Fruit fly (Drosophila melanogaster) whole organism, embryonic: ENCODE results near the gene Cpr73D.

Source experiments
- Bdp1 ChIP-seq: fragments of 200-800 bp; sonication (Bioruptor generic); optimal IDR thresholded peaks from 3 replicates; lab custom pipeline; 2016; ENCODE audit warnings: missing biosample characterization, missing genetic modification characterization
- CG10274 ChIP-seq: fragments of 200-800 bp; sonication (Bioruptor generic); optimal IDR thresholded peaks from 3 replicates; lab custom pipeline; 2017; ENCODE audit warnings: missing biosample characterization, mild to moderate bottlenecking, missing genetic modification characterization
- CG11560 ChIP-seq: fragments of 200-800 bp; sonication (Bioruptor generic); IDR thresholded peaks from 3 replicates; pipeline ENCODE4 v1.3.6; 2022; ENCODE audit warnings: missing biosample characterization, missing genetic modification characterization
- CG11696 ChIP-seq: fragments of 200-800 bp; sonication (Bioruptor generic); IDR thresholded peaks from 2 replicates; pipeline ENCODE4 v1.3.6; 2022; ENCODE audit warnings: missing biosample characterization, missing genetic modification characterization
- CG12391 ChIP-seq: fragments of 200-800 bp; sonication (Bioruptor generic); optimal IDR thresholded peaks from 3 replicates; lab custom pipeline; 2018; ENCODE audit warnings: missing biosample characterization, mild to moderate bottlenecking, missing genetic modification characterization, moderate library complexity
- CG1602 ChIP-seq: fragments of 200-800 bp; sonication (Bioruptor generic); optimal IDR thresholded peaks from 3 replicates; lab custom pipeline; 2016; ENCODE audit warnings: missing biosample characterization, missing genetic modification characterization
- CG17385 ChIP-seq: fragments of 200-800 bp; sonication (Bioruptor generic); optimal IDR thresholded peaks from 3 replicates; lab custom pipeline; 2018; ENCODE audit warnings: missing biosample characterization, mild to moderate bottlenecking, missing genetic modification characterization
- CG1792 ChIP-seq: fragments of 200-800 bp; sonication (Bioruptor generic); optimal IDR thresholded peaks from 2 replicates; lab custom pipeline; 2016; ENCODE audit warnings: missing biosample characterization, missing genetic modification characterization
- CG1832 ChIP-seq: fragments of 200-800 bp; sonication (Bioruptor generic); optimal IDR thresholded peaks from 2 replicates; lab custom pipeline; 2017; ENCODE audit warnings: missing biosample characterization, mild to moderate bottlenecking, missing genetic modification characterization, inconsistent platforms
- CG2129 ChIP-seq: fragments of 200-800 bp; sonication (Bioruptor generic); IDR thresholded peaks from 2 replicates; pipeline ENCODE4 v1.3.6; 2022; ENCODE audit warnings: missing biosample characterization, missing genetic modification characterization; ENCODE audit not compliant: partially characterized antibody
- CG2199 ChIP-seq: fragments of 200-800 bp; sonication (Bioruptor generic); IDR thresholded peaks from 3 replicates; pipeline ENCODE4 v1.3.6; 2022; ENCODE audit warnings: missing biosample characterization, missing genetic modification characterization
- CG30403 ChIP-seq: fragments of 200-800 bp; sonication (Bioruptor generic); optimal IDR thresholded peaks from 3 replicates; lab custom pipeline; 2016; ENCODE audit warnings: missing biosample characterization, missing genetic modification characterization
- CG33557 ChIP-seq: fragments of 200-800 bp; sonication (Bioruptor generic); optimal IDR thresholded peaks from 2 replicates; lab custom pipeline; 2019; ENCODE audit warnings: missing biosample characterization, mild to moderate bottlenecking, missing genetic modification characterization, moderate library complexity
- CG4730 ChIP-seq: fragments of 200-800 bp; sonication (Bioruptor generic); IDR thresholded peaks from 2 replicates; pipeline ENCODE4 v1.3.6; 2022; ENCODE audit warnings: missing biosample characterization, missing genetic modification characterization
- CG6683 ChIP-seq: fragments of 200-800 bp; sonication (Bioruptor generic); optimal IDR thresholded peaks from 2 replicates; lab custom pipeline; 2017; ENCODE audit warnings: missing biosample characterization, mild to moderate bottlenecking, missing genetic modification characterization, missing genetic modification reagents
- CG7839 ChIP-seq: fragments of 200-800 bp; sonication (Bioruptor generic); optimal IDR thresholded peaks from 3 replicates; lab custom pipeline; 2018; ENCODE audit warnings: missing biosample characterization, mild to moderate bottlenecking, missing genetic modification characterization, moderate library complexity
- CG8281 ChIP-seq: fragments of 200-800 bp; sonication (Bioruptor generic); optimal IDR thresholded peaks from 2 replicates; lab custom pipeline; 2018; ENCODE audit warnings: missing biosample characterization, mild to moderate bottlenecking, missing genetic modification characterization, moderate library complexity
- CoRest ChIP-seq: fragments of 200-800 bp; sonication (Bioruptor generic); optimal IDR thresholded peaks from 3 replicates; lab custom pipeline; 2018; ENCODE audit warnings: missing biosample characterization, mild to moderate bottlenecking, missing genetic modification characterization, moderate library complexity
- CrebB ChIP-seq: fragments of 200-800 bp; sonication (Bioruptor generic); optimal IDR thresholded peaks from 3 replicates; lab custom pipeline; 2018; ENCODE audit warnings: missing biosample characterization, mild to moderate bottlenecking, missing genetic modification characterization
- Eip74EF ChIP-seq, 2 experiments: fragments of 200-800 bp in 1 of 2; fragments of >200 bp in 1 of 2; sonication (Bioruptor generic) in 1 of 2; optimal IDR thresholded peaks; 2 replicates each; lab custom pipeline; 2017 to 2019; ENCODE audit warnings: missing biosample characterization in 2 of 2, missing genetic modification characterization in 2 of 2, mild to moderate bottlenecking in 1 of 2, moderate library complexity in 1 of 2
- Ets65A ChIP-seq: fragments of 200-800 bp; sonication (Bioruptor generic); peaks from one replicate; lab custom pipeline; 2016; ENCODE audit warnings: missing biosample characterization, missing genetic modification characterization
- Fer1 ChIP-seq: fragments of 200-800 bp; sonication (Bioruptor generic); optimal IDR thresholded peaks from 2 replicates; lab custom pipeline; 2017; ENCODE audit warnings: missing biosample characterization, mild to moderate bottlenecking, missing genetic modification characterization
- Hmr ChIP-seq: fragments of 200-800 bp; sonication (Bioruptor generic); optimal IDR thresholded peaks from 3 replicates; lab custom pipeline; 2017; ENCODE audit warnings: mild to moderate bottlenecking, missing biosample characterization, missing genetic modification reagents, missing genetic modification characterization
- Hsf ChIP-seq: fragments of 200-800 bp; sonication (Bioruptor generic); optimal IDR thresholded peaks from 3 replicates; lab custom pipeline; 2016; ENCODE audit warnings: missing biosample characterization, missing genetic modification characterization
- MBD-R2 ChIP-seq: fragments of 200-800 bp; sonication (Bioruptor generic); IDR thresholded peaks from 2 replicates; pipeline ENCODE4 v1.3.6; 2022; ENCODE audit warnings: missing biosample characterization, missing genetic modification characterization
- Nf-YA ChIP-seq: fragments of 200-800 bp; sonication (Bioruptor generic); IDR thresholded peaks from 2 replicates; pipeline ENCODE4 v1.3.6; 2022; ENCODE audit warnings: missing biosample characterization, missing genetic modification characterization
- Oli ChIP-seq: fragments of 200-800 bp; sonication (Bioruptor generic); optimal IDR thresholded peaks from 2 replicates; lab custom pipeline; 2018; ENCODE audit warnings: missing biosample characterization, mild to moderate bottlenecking, missing genetic modification characterization, moderate library complexity
- Optix ChIP-seq: fragments of 200-800 bp; sonication (Bioruptor generic); IDR thresholded peaks from 3 replicates; pipeline ENCODE4 v1.3.6; 2022; ENCODE audit warnings: missing biosample characterization, missing genetic modification characterization
- Pdp1 ChIP-seq, 2 experiments: fragments of 200-800 bp; sonication (Bioruptor generic); optimal IDR thresholded peaks; 3 replicates each; lab custom pipeline; 2016; ENCODE audit warnings: missing biosample characterization in 2 of 2, missing genetic modification characterization in 2 of 2, mild to moderate bottlenecking in 1 of 2, moderate library complexity in 1 of 2
- Ravus ChIP-seq: fragments of 200-800 bp; sonication (Bioruptor generic); IDR thresholded peaks from 2 replicates; pipeline ENCODE4 v1.3.6; 2022; ENCODE audit warnings: missing biosample characterization, missing genetic modification characterization
- Ssrp ChIP-seq: fragments of 200-800 bp; sonication (Bioruptor generic); optimal IDR thresholded peaks from 2 replicates; lab custom pipeline; 2018; ENCODE audit warnings: missing biosample characterization, mild to moderate bottlenecking, missing genetic modification characterization, moderate library complexity
- Trl ChIP-seq, 3 experiments: fragments of >200 bp in 2 of 3; fragments of 200-800 bp in 1 of 3; sonication (Bioruptor generic) in 1 of 3; optimal IDR thresholded peaks; 2 replicates in 1 of 3; 3 replicates in 2 of 3; lab custom pipeline; 2016 to 2017; ENCODE audit warnings: missing biosample characterization in 1 of 3, missing genetic modification characterization in 1 of 3
- Xbp1 ChIP-seq: fragments of 200-800 bp; sonication (Bioruptor generic); optimal IDR thresholded peaks from 3 replicates; lab custom pipeline; 2016; ENCODE audit warnings: missing biosample characterization, mild to moderate bottlenecking, missing genetic modification characterization
- YL-1 ChIP-seq: fragments of 200-800 bp; sonication (Bioruptor generic); optimal IDR thresholded peaks from 3 replicates; lab custom pipeline; 2017; ENCODE audit warnings: missing biosample characterization, mild to moderate bottlenecking, missing genetic modification characterization
- amos ChIP-seq: fragments of 200-800 bp; sonication (Bioruptor generic); IDR thresholded peaks from 2 replicates; pipeline ENCODE4 v1.3.6; 2022; ENCODE audit warnings: missing biosample characterization, missing genetic modification characterization; ENCODE audit not compliant: partially characterized antibody
- aop ChIP-seq: fragments of 200-800 bp; sonication (Bioruptor generic); IDR thresholded peaks from 2 replicates; pipeline ENCODE4 v1.3.6; 2022; ENCODE audit warnings: missing biosample characterization, missing genetic modification characterization
- az2 ChIP-seq: fragments of 200-800 bp; sonication (Bioruptor generic); optimal IDR thresholded peaks from 3 replicates; lab custom pipeline; 2016; ENCODE audit warnings: missing biosample characterization, missing genetic modification characterization
- dimm ChIP-seq: fragments of 200-800 bp; sonication (Bioruptor generic); IDR thresholded peaks from 2 replicates; pipeline ENCODE4 v1.3.6; 2022; ENCODE audit warnings: missing biosample characterization, missing genetic modification characterization
- dmrt99B ChIP-seq: fragments of 200-800 bp; sonication (Bioruptor generic); optimal IDR thresholded peaks from 2 replicates; lab custom pipeline; 2018; ENCODE audit warnings: missing biosample characterization, mild to moderate bottlenecking, missing genetic modification characterization, moderate library complexity
- eve ChIP-seq, 2 experiments: fragments of >200 bp; optimal IDR thresholded peaks; 2 replicates each; lab custom pipeline; 2017; ENCODE audit warnings: missing biosample characterization in 2 of 2, missing genetic modification characterization in 2 of 2
- fd64A ChIP-seq: fragments of 200-800 bp; sonication (Bioruptor generic); optimal IDR thresholded peaks from 3 replicates; lab custom pipeline; 2018; ENCODE audit warnings: missing biosample characterization, mild to moderate bottlenecking, missing genetic modification characterization
- gsb ChIP-seq: fragments of 200-800 bp; sonication (Bioruptor generic); IDR thresholded peaks from 2 replicates; pipeline ENCODE4 v1.3.6; 2022; ENCODE audit warnings: missing biosample characterization, missing genetic modification characterization
- ham ChIP-seq: fragments of 200-800 bp; sonication (Bioruptor generic); IDR thresholded peaks from 2 replicates; pipeline ENCODE4 v1.3.6; 2022; ENCODE audit warnings: missing biosample characterization, missing genetic modification characterization
- inv ChIP-seq: fragments of 200-800 bp; sonication (Bioruptor generic); IDR thresholded peaks from 2 replicates; pipeline ENCODE4 v1.3.6; 2022; ENCODE audit warnings: missing biosample characterization, missing genetic modification characterization; ENCODE audit not compliant: partially characterized antibody
- mam ChIP-seq: fragments of 200-800 bp; sonication (Bioruptor generic); optimal IDR thresholded peaks from 3 replicates; lab custom pipeline; 2016; ENCODE audit warnings: missing biosample characterization, missing genetic modification characterization
- onecut ChIP-seq: fragments of 200-800 bp; sonication (Bioruptor generic); IDR thresholded peaks from 2 replicates; pipeline ENCODE4 v1.3.6; 2022; ENCODE audit warnings: missing biosample characterization, missing genetic modification characterization
- row ChIP-seq: fragments of 200-800 bp; sonication (Bioruptor generic); IDR thresholded peaks from 3 replicates; pipeline ENCODE4 v1.3.6; 2022; ENCODE audit warnings: missing biosample characterization, missing genetic modification characterization
- sens-2 ChIP-seq: fragments of 200-800 bp; sonication (Bioruptor generic); IDR thresholded peaks from 2 replicates; pipeline ENCODE4 v1.3.6; 2022; ENCODE audit warnings: missing biosample characterization, missing genetic modification characterization
- stwl ChIP-seq: fragments of 200-800 bp; sonication (Bioruptor generic); optimal IDR thresholded peaks from 3 replicates; lab custom pipeline; 2018; ENCODE audit warnings: missing biosample characterization, mild to moderate bottlenecking, missing genetic modification characterization, moderate library complexity
- sug ChIP-seq: fragments of 200-800 bp; optimal IDR thresholded peaks from 2 replicates; lab custom pipeline; 2019; ENCODE audit warnings: missing biosample characterization, mild to moderate bottlenecking, missing genetic modification characterization, moderate library complexity
- wek ChIP-seq: fragments of 200-800 bp; sonication (Bioruptor generic); optimal IDR thresholded peaks from 3 replicates; lab custom pipeline; 2018; ENCODE audit warnings: missing biosample characterization, mild to moderate bottlenecking, missing genetic modification characterization, moderate library complexity

The Cpr73D gene

DNA sequence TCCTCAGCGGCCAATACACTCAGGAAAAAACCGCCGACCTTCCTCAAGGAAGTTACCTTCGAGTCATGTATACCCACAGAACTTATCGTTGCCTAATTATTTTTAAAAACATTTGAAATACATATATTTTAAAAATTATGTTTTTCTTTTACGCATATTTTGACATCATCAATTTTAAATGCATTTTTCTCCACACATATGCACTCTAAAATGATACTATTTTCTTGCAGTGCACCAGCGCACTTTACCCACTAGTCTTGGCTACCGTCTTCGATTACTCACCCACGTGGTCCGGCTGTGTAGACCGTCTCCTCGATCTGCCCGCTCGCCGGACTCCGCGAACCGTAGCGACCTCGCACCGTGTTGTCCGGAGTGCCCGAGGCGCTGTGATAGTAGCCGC lies 16.2 kb downstream of the Cpr73D start (continued):
- TF ChIP-seq Oli (tag; lab: Kevin White, UChicago) (peak; percentile 46), Xbp1 (GFP tag; lab: Kevin White, UChicago) (peak; percentile 18), CG30403 (peak; percentile 36), Fer1 (GFP tag; lab: Kevin White, UChicago) (no peak), Ravus (GFP tag; lab: Robert Waterston, UW) (no peak), row (GFP tag; lab: Robert Waterston, UW) (peak; percentile 60), mam (no peak), dmrt99B (tag; lab: Kevin White, UChicago) (peak; percentile 28), MBD-R2 (GFP tag; lab: Robert Waterston, UW) (no peak), CG8281 (tag; lab: Kevin White, UChicago) (no peak), Optix (GFP tag; lab: Robert Waterston, UW) (0 out of 3 replicates have a peak, but pooled peaks have one; percentile 8), dimm (no peak), Eip74EF (GFP tag; optimal IDR thresholded peaks at IDR 0.05; lab: Kevin White, UChicago) (peak in 1 of 2 experiments; percentile 27), wek (GFP tag; lab: Kevin White, UChicago) (no peak), onecut (no peak), CG1832 (GFP tag; lab: Kevin White, UChicago) (no peak), ham (GFP tag; lab: Robert Waterston, UW) (no peak), Trl (optimal IDR thresholded peaks at IDR 0.05; lab: Kevin White, UChicago) (no peak), Trl (GFP tag; optimal IDR thresholded peaks at IDR 0.05; lab: Kevin White, UChicago) (no peak), aop (GFP tag; lab: Robert Waterston, UW) (no peak), stwl (tag; lab: Kevin White, UChicago) (no peak), Hmr (GFP tag; lab: Kevin White, UChicago) (no peak), CoRest (tag; lab: Kevin White, UChicago) (peak; percentile 41), CG11560 (tag; lab: Robert Waterston, UW) (no peak), CG10274 (GFP tag; lab: Kevin White, UChicago) (no peak), amos (GFP tag; lab: Robert Waterston, UW) (no peak), CG12391 (tag; lab: Kevin White, UChicago) (peak; percentile 21), CG1792 (GFP tag; lab: Kevin White, UChicago) (no peak), CG2199 (GFP tag; lab: Robert Waterston, UW) (no peak), Pdp1 (GFP tag; optimal IDR thresholded peaks at IDR 0.05; lab: Kevin White, UChicago) (peak in 1 of 2 experiments; percentile 36), CrebB (tag; lab: Kevin White, UChicago) (no peak), az2 (GFP tag; lab: Kevin White, UChicago) (peak; percentile 13), sens-2 (GFP tag; lab: Robert Waterston, UW) (no peak), CG6683 (GFP tag; lab: Kevin White, UChicago) (no peak), inv (GFP tag; lab: Robert Waterston, UW) (no peak), CG4730 (GFP tag; lab: Robert Waterston, UW) (no peak), eve (GFP tag; optimal IDR thresholded peaks at IDR 0.05; lab: Kevin White, UChicago) (no peak), fd64A (GFP tag; lab: Kevin White, UChicago) (no peak), CG1602 (peak; percentile 1), CG11696 (GFP tag; lab: Robert Waterston, UW) (no peak), CG7839 (peak; percentile 42), Ssrp (tag; lab: Kevin White, UChicago) (peak; percentile 23), Nf-YA (no peak), Bdp1 (GFP tag; lab: Kevin White, UChicago) (no peak), CG17385 (GFP tag; lab: Kevin White, UChicago) (peak; percentile 6), CG2129 (GFP tag; lab: Robert Waterston, UW) (no peak), gsb (GFP tag; lab: Robert Waterston, UW) (no peak), CG33557 (peak; percentile 21), Hsf (GFP tag; lab: Kevin White, UChicago) (peak; percentile 15), Ets65A (GFP tag; lab: Kevin White, UChicago) (peak; percentile 91), YL-1 (GFP tag; lab: Kevin White, UChicago) (no peak), sug (tag; lab: Kevin White, UChicago) (no peak)
